Worm (Caenorhabditis elegans): Measurements from ENCODE around the gene lgc-24.

DNA sequence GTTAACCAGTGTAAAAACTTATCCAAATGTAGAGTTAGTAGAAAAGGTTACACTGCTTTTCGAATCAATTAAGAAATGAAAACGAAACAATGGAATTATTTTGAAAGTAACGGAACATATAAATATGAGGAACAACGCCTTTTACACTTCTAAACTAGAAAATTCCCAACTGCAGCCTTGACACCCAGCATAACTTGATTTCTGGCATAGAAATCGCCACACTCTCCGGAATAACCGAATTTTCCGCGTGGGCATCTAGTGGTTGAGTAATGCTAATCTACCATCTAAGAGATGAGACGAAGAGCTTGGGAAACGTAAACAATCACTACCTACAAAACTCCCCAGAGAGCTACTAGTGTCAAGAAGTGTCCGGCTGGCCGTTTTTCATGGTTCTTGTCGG lies 12.9 kb downstream of the lgc-24 start:
- TF ChIP-seq pqm-1 (tag; optimal IDR thresholded peaks at IDR 0.05) (no peak), mdl-1 (tag; optimal IDR thresholded peaks at IDR 0.05) (no peak), nhr-11 (tag; optimal IDR thresholded peaks at IDR 0.05) (no peak), ama-1 (optimal IDR thresholded peaks at IDR 0.05) (no peak), ceh-20 (GFP tag; IDR thresholded peaks at IDR 0.05) (no peak), dpl-1 (GFP tag; optimal IDR thresholded peaks at IDR 0.05) (no peak), egl-43 (GFP tag; IDR thresholded peaks at IDR 0.05) (no peak), lsy-2 (tag; optimal IDR thresholded peaks at IDR 0.05) (no peak), lim-7 (GFP tag; IDR thresholded peaks at IDR 0.05) (no peak), lin-15B (tag; optimal IDR thresholded peaks at IDR 0.05) (no peak), nhr-6 (tag; optimal IDR thresholded peaks at IDR 0.05) (no peak), spr-3 (GFP tag; optimal IDR thresholded peaks at IDR 0.05) (no peak)

Measured in whole organism, L4 larva.